Fruit fly (Drosophila melanogaster) whole organism, adult: ENCODE results near the gene Osi10a.

ENCODE experiments used
- CG11617 ChIP-seq: fragments of 200-800 bp; sonication (Bioruptor generic); optimal IDR thresholded peaks from 2 replicates; lab custom pipeline; 2017; ENCODE audit warnings: mild to moderate bottlenecking, missing biosample characterization, missing genetic modification reagents, missing genetic modification characterization
- CG12768 ChIP-seq: fragments of 200-800 bp; sonication (Bioruptor generic); optimal IDR thresholded peaks from 2 replicates; lab custom pipeline; 2017; ENCODE audit warnings: missing biosample characterization, missing genetic modification characterization, mild to moderate bottlenecking, moderate library complexity, missing genetic modification reagents
- CG14711 ChIP-seq: fragments of 200-800 bp; sonication (Bioruptor generic); optimal IDR thresholded peaks from 2 replicates; lab custom pipeline; 2018; ENCODE audit warnings: missing biosample characterization, mild to moderate bottlenecking, missing genetic modification characterization, moderate library complexity
- CG1620 ChIP-seq: fragments of 200-800 bp; sonication (Bioruptor generic); optimal IDR thresholded peaks from 2 replicates; lab custom pipeline; 2016; ENCODE audit warnings: missing biosample characterization, missing genetic modification characterization
- CG33017 ChIP-seq: fragments of 200-800 bp; sonication (Bioruptor generic); optimal IDR thresholded peaks from 2 replicates; lab custom pipeline; 2018; ENCODE audit warnings: missing biosample characterization, mild to moderate bottlenecking, missing genetic modification characterization, moderate library complexity
- CG5204 ChIP-seq: fragments of 200-800 bp; sonication (Bioruptor generic); optimal IDR thresholded peaks from 2 replicates; lab custom pipeline; 2016; ENCODE audit warnings: missing biosample characterization, missing genetic modification characterization
- CG7045 ChIP-seq: fragments of 200-800 bp; sonication (Bioruptor generic); optimal IDR thresholded peaks from 2 replicates; lab custom pipeline; 2017; ENCODE audit warnings: missing biosample characterization, mild to moderate bottlenecking, missing genetic modification characterization
- CG7101 ChIP-seq: fragments of 200-800 bp; sonication (Bioruptor generic); optimal IDR thresholded peaks from 2 replicates; lab custom pipeline; 2018; ENCODE audit warnings: missing biosample characterization, mild to moderate bottlenecking, missing genetic modification characterization, moderate library complexity
- Clk ChIP-seq: fragments of 200-800 bp; sonication (Bioruptor generic); optimal IDR thresholded peaks from 2 replicates; lab custom pipeline; 2017; ENCODE audit warnings: missing biosample characterization, missing genetic modification characterization
- Crg-1 ChIP-seq: fragments of 200-800 bp; sonication (Bioruptor generic); optimal IDR thresholded peaks from 2 replicates; lab custom pipeline; 2016; ENCODE audit warnings: missing biosample characterization, missing genetic modification characterization
- Hr96 ChIP-seq: fragments of 200-800 bp; sonication (Bioruptor generic); optimal IDR thresholded peaks from 2 replicates; lab custom pipeline; 2016; ENCODE audit warnings: missing biosample characterization, missing genetic modification characterization
- Mnt ChIP-seq: fragments of 200-800 bp; sonication (Bioruptor generic); optimal IDR thresholded peaks from 2 replicates; lab custom pipeline; 2016; ENCODE audit warnings: missing biosample characterization, mild to moderate bottlenecking, missing genetic modification characterization
- bab1 ChIP-seq: fragments of 200-800 bp; sonication (Bioruptor generic); optimal IDR thresholded peaks from 3 replicates; lab custom pipeline; 2019; ENCODE audit warnings: missing biosample characterization, mild to moderate bottlenecking, missing genetic modification characterization, moderate library complexity
- cic ChIP-seq: fragments of 200-800 bp; sonication (Bioruptor generic); optimal IDR thresholded peaks from 2 replicates; lab custom pipeline; 2017; ENCODE audit warnings: missing biosample characterization, mild to moderate bottlenecking, missing genetic modification characterization, moderate library complexity
- cnc ChIP-seq, 2 experiments: fragments of >200 bp; optimal IDR thresholded peaks; 2 replicates each; lab custom pipeline; 2017
- kay ChIP-seq: fragments of 200-800 bp; sonication (Bioruptor generic); peaks from one replicate; lab custom pipeline; 2016; ENCODE audit warnings: missing biosample characterization, missing genetic modification characterization, borderline replicate concordance
- ovo ChIP-seq: fragments of 200-800 bp; sonication (Bioruptor generic); optimal IDR thresholded peaks from 2 replicates; lab custom pipeline; 2016; ENCODE audit warnings: missing biosample characterization, missing genetic modification characterization
- pad ChIP-seq: fragments of 200-800 bp; sonication (Bioruptor generic); optimal IDR thresholded peaks from 3 replicates; lab custom pipeline; 2017; ENCODE audit warnings: missing biosample characterization, missing genetic modification characterization, mild to moderate bottlenecking, moderate library complexity, missing genetic modification reagents
- tj ChIP-seq: fragments of 200-800 bp; sonication (Bioruptor generic); optimal IDR thresholded peaks from 3 replicates; lab custom pipeline; 2017; ENCODE audit warnings: missing biosample characterization, mild to moderate bottlenecking, missing genetic modification characterization, moderate library complexity
- toe ChIP-seq: fragments of 200-800 bp; sonication (Bioruptor generic); optimal IDR thresholded peaks from 2 replicates; lab custom pipeline; 2016; ENCODE audit warnings: missing biosample characterization, missing genetic modification characterization

Osi10a gene

DNA sequence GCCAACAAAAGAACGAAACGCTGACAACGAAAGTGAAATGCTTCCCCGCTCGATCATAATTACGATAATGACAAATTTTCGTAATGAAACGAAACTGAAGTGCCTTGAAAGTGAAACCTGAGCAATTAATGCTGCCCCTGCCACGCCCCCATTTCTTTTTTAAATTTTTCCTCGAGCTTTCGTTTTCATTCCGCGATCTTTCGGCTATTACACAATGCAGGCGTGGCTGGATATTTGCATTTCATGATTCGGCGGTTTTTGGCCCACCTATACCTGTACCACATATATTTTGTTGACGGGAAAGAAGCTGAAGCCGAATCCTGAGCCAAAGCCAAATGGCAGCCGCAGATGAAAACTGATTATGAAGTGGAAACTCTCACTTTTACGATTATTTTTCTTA, 23.5 kb upstream of the Osi10a start:
- TF ChIP-seq CG14711 (tag; lab: Kevin White, UChicago) (no peak), ovo (GFP tag; lab: Kevin White, UChicago) (no peak), CG1620 (GFP tag; lab: Kevin White, UChicago) (no peak), CG33017 (tag; lab: Kevin White, UChicago) (no peak), toe (GFP tag; lab: Kevin White, UChicago) (no peak), kay (GFP tag; lab: Kevin White, UChicago) (no peak)

DNA sequence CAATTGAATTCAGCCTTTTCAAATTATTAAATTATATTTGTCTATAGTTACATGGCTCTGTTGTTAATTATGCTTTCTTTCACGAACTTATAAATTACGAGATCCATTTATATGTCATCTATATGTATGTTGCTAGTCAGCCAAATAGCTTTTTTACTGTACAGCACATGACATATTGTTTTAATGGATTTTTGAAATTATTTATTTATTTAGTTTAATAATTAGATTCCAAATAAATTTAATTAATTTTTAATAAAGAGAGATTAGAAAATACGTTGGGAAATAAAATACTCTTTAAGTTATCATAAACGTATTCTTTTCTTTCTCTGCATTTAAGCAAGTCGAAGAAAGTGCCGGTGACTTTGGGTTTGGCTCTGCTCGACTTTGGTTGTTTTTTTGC, 22.5 kb upstream of the Osi10a start:
- no peak for TF ChIP-seq kay (GFP tag; lab: Kevin White, UChicago)
- TF ChIP-seq pad: no peak
- no peak for TF ChIP-seq CG7101
- no peak for TF ChIP-seq CG33017 (tag; lab: Kevin White, UChicago)

DNA sequence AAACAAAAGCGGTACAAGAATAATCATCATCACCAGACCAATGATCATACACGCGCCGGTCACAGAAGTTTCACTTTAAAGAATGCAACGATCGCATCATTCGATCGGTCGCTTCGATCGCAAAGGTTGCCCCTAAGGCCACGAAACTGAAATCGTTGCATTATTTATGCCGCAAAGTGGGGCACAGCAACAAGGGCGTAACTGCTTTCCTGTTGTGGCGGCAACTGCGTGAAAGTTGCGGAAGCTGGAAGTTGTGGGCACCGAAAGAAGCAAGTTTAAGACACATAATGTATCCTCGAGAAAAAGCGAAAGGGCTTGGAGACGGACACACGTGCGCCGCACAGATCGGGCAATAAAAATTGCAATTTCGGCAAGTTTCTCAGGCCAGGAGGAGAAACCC, 19.7 kb upstream of the Osi10a start:
- no peak for TF ChIP-seq CG11617 (GFP tag; lab: Kevin White, UChicago)
- no peak for TF ChIP-seq ovo (GFP tag; lab: Kevin White, UChicago)
- no peak for TF ChIP-seq toe (GFP tag; lab: Kevin White, UChicago)
- TF ChIP-seq cic: no peak
- TF ChIP-seq Mnt: no peak
- TF ChIP-seq tj (GFP tag; lab: Kevin White, UChicago): no peak
- TF ChIP-seq CG12768 (GFP tag; lab: Kevin White, UChicago): no peak
- TF ChIP-seq pad: no peak
- no peak for TF ChIP-seq CG1620 (GFP tag; lab: Kevin White, UChicago)

DNA sequence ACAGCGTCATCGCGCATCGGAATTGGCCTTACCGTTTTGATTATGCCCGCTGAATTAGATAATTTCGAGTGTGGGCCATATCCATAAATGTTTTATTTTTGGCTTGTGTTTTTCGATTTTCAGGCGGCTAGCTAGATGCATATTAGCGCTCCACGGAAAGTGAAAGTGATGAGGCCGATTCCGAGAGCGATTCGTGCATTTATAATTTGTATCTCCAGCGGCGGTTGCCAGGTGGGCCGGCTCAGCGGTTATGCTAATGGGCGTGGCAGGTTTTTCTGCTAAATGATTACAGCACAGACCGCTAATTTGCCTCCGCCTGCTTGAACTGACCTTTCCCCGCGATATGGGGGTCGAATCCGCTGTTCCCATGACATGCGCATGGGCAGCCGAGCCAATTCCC, 18.8 kb upstream of the Osi10a start:
- no peak for TF ChIP-seq CG1620 (GFP tag; lab: Kevin White, UChicago)
- TF ChIP-seq tj (GFP tag; lab: Kevin White, UChicago): no peak
- no peak for TF ChIP-seq CG7045 (GFP tag; lab: Kevin White, UChicago)
- no peak for TF ChIP-seq CG14711 (tag; lab: Kevin White, UChicago)
- TF ChIP-seq cnc (optimal IDR thresholded peaks at IDR 0.05; lab: Kevin White, UChicago): no peak
- TF ChIP-seq CG5204 (GFP tag; lab: Kevin White, UChicago): no peak
- TF ChIP-seq Hr96: no peak
- no peak for TF ChIP-seq CG33017 (tag; lab: Kevin White, UChicago)
- no peak for TF ChIP-seq CG7101
- no peak for TF ChIP-seq CG11617 (GFP tag; lab: Kevin White, UChicago)
- no peak for TF ChIP-seq pad
- no peak for TF ChIP-seq cic
- TF ChIP-seq toe (GFP tag; lab: Kevin White, UChicago): no peak
- TF ChIP-seq CG12768 (GFP tag; lab: Kevin White, UChicago): no peak
- TF ChIP-seq Clk (GFP tag; lab: Kevin White, UChicago): no peak
- no peak for TF ChIP-seq bab1
- TF ChIP-seq kay (GFP tag; lab: Kevin White, UChicago): no peak
- TF ChIP-seq ovo (GFP tag; lab: Kevin White, UChicago): no peak
- TF ChIP-seq Mnt: no peak
- no peak for TF ChIP-seq Crg-1 (GFP tag; lab: Kevin White, UChicago)

DNA sequence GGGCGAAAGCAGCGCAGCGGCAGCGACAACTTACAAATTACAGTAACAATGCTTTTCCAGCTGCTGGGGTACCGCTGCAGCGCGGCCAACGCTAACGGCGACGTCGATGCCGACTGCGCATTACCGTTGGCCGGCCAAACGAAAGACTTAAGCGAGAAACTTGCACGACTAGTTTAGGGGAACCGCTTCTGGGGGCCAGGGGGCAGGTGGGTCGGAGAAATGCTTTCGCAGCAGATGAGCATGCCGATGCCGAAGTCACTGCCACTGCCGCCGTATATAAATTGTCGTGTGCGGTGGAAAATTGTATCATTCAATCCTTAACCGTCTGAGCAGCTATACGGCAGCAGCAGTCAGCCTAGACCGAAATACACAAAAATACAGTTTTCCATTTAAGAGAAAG, 15.1 kb upstream of the Osi10a start, which contains the start of gene Osi7:
Gene Osi7 (plus strand): TSS at position 301 of the 400 bp plus-strand sequence.
- TF ChIP-seq toe (GFP tag; lab: Kevin White, UChicago): no peak
- TF ChIP-seq CG1620 (GFP tag; lab: Kevin White, UChicago): no peak
- TF ChIP-seq CG33017 (tag; lab: Kevin White, UChicago): no peak
- TF ChIP-seq cic: no peak

DNA sequence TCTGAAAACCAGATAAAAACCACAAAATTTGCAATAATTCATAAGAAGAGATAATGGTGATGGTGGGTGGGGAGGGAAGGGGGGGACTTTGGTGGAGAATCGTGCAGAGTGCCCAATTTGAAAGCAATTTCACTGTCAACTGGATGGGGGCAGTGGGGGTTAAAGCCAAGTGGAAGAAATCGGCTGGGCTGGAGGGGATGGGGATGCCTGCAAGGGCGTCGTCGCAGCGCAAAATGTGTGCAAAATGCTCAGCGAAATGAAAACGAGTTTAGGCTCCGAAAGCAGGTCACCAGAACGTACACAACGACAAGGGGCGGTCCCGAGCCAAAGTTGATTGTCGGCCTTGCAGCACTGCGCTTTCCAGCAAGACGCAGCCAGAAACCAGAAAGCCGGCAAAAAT, 10.9 kb upstream of the Osi10a start:
- TF ChIP-seq CG7101: no peak
- TF ChIP-seq CG33017 (tag; lab: Kevin White, UChicago): no peak
- no peak for TF ChIP-seq tj (GFP tag; lab: Kevin White, UChicago)
- no peak for TF ChIP-seq toe (GFP tag; lab: Kevin White, UChicago)
- no peak for TF ChIP-seq CG5204 (GFP tag; lab: Kevin White, UChicago)
- no peak for TF ChIP-seq Mnt
- no peak for TF ChIP-seq Hr96
- no peak for TF ChIP-seq cic
- TF ChIP-seq CG14711 (tag; lab: Kevin White, UChicago): no peak
- no peak for TF ChIP-seq Crg-1 (GFP tag; lab: Kevin White, UChicago)
- TF ChIP-seq CG11617 (GFP tag; lab: Kevin White, UChicago): no peak
- TF ChIP-seq CG12768 (GFP tag; lab: Kevin White, UChicago): no peak

DNA sequence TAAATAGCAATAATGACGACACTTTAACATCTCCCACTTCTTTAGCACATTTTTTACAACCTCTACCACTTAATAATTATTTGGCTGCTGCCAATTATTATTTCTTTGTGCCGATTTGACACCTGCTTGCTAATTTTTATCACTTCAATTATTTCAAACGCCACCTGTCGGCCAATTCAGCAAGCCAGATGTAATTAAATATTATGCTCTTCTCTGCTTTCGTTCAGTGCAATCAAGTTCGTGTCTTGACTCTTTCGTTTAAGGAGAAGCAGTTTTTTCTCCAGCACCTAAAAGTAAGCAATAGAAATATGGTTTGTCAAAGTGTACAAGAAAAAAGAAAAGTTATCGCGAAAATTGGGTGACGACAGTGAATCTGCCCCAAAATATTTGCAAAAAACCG, 9.3 kb upstream of the Osi10a start:
- TF ChIP-seq Crg-1 (GFP tag; lab: Kevin White, UChicago) (no peak), CG14711 (tag; lab: Kevin White, UChicago) (no peak), Hr96 (no peak), cnc (optimal IDR thresholded peaks at IDR 0.05; lab: Kevin White, UChicago) (no peak), toe (GFP tag; lab: Kevin White, UChicago) (no peak), CG11617 (GFP tag; lab: Kevin White, UChicago) (no peak), CG5204 (GFP tag; lab: Kevin White, UChicago) (no peak), cic (no peak), ovo (GFP tag; lab: Kevin White, UChicago) (no peak), tj (GFP tag; lab: Kevin White, UChicago) (no peak), CG33017 (tag; lab: Kevin White, UChicago) (no peak), Clk (GFP tag; lab: Kevin White, UChicago) (no peak), Mnt (no peak), bab1 (no peak), kay (GFP tag; lab: Kevin White, UChicago) (no peak), pad (no peak), CG12768 (GFP tag; lab: Kevin White, UChicago) (no peak)
